Fruit fly (Drosophila melanogaster): ENCODE results near the gene Syx7.

Syx7 gene

dm6 chr3L:21445704-21446103 is at the start of gene Syx7:
Gene Syx7, plus strand, starts transcription at chr3L:21445834.
- TF ChIP-seq Crg-1 (GFP tag; optimal IDR thresholded peaks at IDR 0.05) (peak; percentile 70), pad (GFP tag; optimal IDR thresholded peaks at IDR 0.05) (peak; percentile 25), bab1 (GFP tag; optimal IDR thresholded peaks at IDR 0.05) (peak; percentile 55), CG1620 (GFP tag; optimal IDR thresholded peaks at IDR 0.05) (peak; percentile 52), Hr96 (GFP tag; optimal IDR thresholded peaks at IDR 0.05) (peak; percentile 41), CG14711 (tag; optimal IDR thresholded peaks at IDR 0.05) (peak; percentile 12), Clk (GFP tag; optimal IDR thresholded peaks at IDR 0.05) (no peak), tj (GFP tag; optimal IDR thresholded peaks at IDR 0.05) (no peak), Mnt (GFP tag; optimal IDR thresholded peaks at IDR 0.05) (no peak), ovo (GFP tag; optimal IDR thresholded peaks at IDR 0.05) (no peak), CG7101 (tag; optimal IDR thresholded peaks at IDR 0.05) (peak; percentile 39)

dm6 chr3L:21398156-21398555 is 47.5 kb upstream of the Syx7 start:
- TF ChIP-seq CG1620 (GFP tag; optimal IDR thresholded peaks at IDR 0.05), result no peak
- TF ChIP-seq Hr96 (GFP tag; optimal IDR thresholded peaks at IDR 0.05), result no peak
- no peak for TF ChIP-seq ovo (GFP tag; optimal IDR thresholded peaks at IDR 0.05)
- peak; percentile 73 for TF ChIP-seq tj (GFP tag; optimal IDR thresholded peaks at IDR 0.05)
- peak; percentile 73 for TF ChIP-seq kay (GFP tag; ENCODE audit: borderline replicate concordance)

dm6 chr3L:21400206-21400605 is 45.4 kb upstream of the Syx7 start:
- TF ChIP-seq kay (GFP tag; ENCODE audit: borderline replicate concordance) (peak; percentile 16), Crg-1 (GFP tag; optimal IDR thresholded peaks at IDR 0.05) (no peak)

- TF ChIP-seq Crg-1 (GFP tag; optimal IDR thresholded peaks at IDR 0.05) (no peak), CG33017 (tag; optimal IDR thresholded peaks at IDR 0.05) (no peak), Clk (GFP tag; optimal IDR thresholded peaks at IDR 0.05) (no peak), tj (GFP tag; optimal IDR thresholded peaks at IDR 0.05) (no peak)
Measured at dm6 chr3L:21402552-21402951, 43.1 kb upstream of the Syx7 start.

- TF ChIP-seq Clk (GFP tag; optimal IDR thresholded peaks at IDR 0.05) (no peak), ovo (GFP tag; optimal IDR thresholded peaks at IDR 0.05) (no peak), CG7101 (tag; optimal IDR thresholded peaks at IDR 0.05) (no peak), cnc (optimal IDR thresholded peaks at IDR 0.05) (no peak)
Measured at dm6 chr3L:21406638-21407037, 39.0 kb upstream of the Syx7 start, which contains the start of gene sa. Gene sa, minus strand, starts transcription at chr3L:21406738.

dm6 chr3L:21412140-21412539 is 33.5 kb upstream of the Syx7 start:
- TF ChIP-seq toe (GFP tag; optimal IDR thresholded peaks at IDR 0.05) (peak; percentile 60), pad (GFP tag; optimal IDR thresholded peaks at IDR 0.05) (peak; percentile 45), CG5204 (GFP tag; optimal IDR thresholded peaks at IDR 0.05) (peak; percentile 26), bab1 (GFP tag; optimal IDR thresholded peaks at IDR 0.05) (no peak), CG14711 (tag; optimal IDR thresholded peaks at IDR 0.05) (peak; percentile 65), CG1620 (GFP tag; optimal IDR thresholded peaks at IDR 0.05) (peak; percentile 69), Hr96 (GFP tag; optimal IDR thresholded peaks at IDR 0.05) (peak; percentile 45), tj (GFP tag; optimal IDR thresholded peaks at IDR 0.05) (peak; percentile 24), CG11617 (GFP tag; optimal IDR thresholded peaks at IDR 0.05) (peak; percentile 54), ovo (GFP tag; optimal IDR thresholded peaks at IDR 0.05) (peak; percentile 81), Mnt (GFP tag; optimal IDR thresholded peaks at IDR 0.05) (peak; percentile 51), CG7045 (GFP tag; optimal IDR thresholded peaks at IDR 0.05) (peak; percentile 63), CG12768 (GFP tag; optimal IDR thresholded peaks at IDR 0.05) (peak; percentile 70), cnc (optimal IDR thresholded peaks at IDR 0.05) (no peak), kay (GFP tag; ENCODE audit: borderline replicate concordance) (peak; percentile 65), CG7101 (tag; optimal IDR thresholded peaks at IDR 0.05) (peak; percentile 84), cic (GFP tag; optimal IDR thresholded peaks at IDR 0.05) (peak; percentile 55), Crg-1 (GFP tag; optimal IDR thresholded peaks at IDR 0.05) (peak; percentile 92), Clk (GFP tag; optimal IDR thresholded peaks at IDR 0.05) (peak; percentile 51), CG33017 (tag; optimal IDR thresholded peaks at IDR 0.05) (peak; percentile 66)

dm6 chr3L:21414331-21414730 is 31.3 kb upstream of the Syx7 start:
- TF ChIP-seq Clk (GFP tag; optimal IDR thresholded peaks at IDR 0.05) (no peak), kay (GFP tag; ENCODE audit: borderline replicate concordance) (peak; percentile 32), Hr96 (GFP tag; optimal IDR thresholded peaks at IDR 0.05) (no peak), CG14711 (tag; optimal IDR thresholded peaks at IDR 0.05) (peak; percentile 12)

dm6 chr3L:21416921-21417447 is 28.6 kb upstream of the Syx7 start:
- no peak for TF ChIP-seq pad (GFP tag; optimal IDR thresholded peaks at IDR 0.05)
- TF ChIP-seq CG11617 (GFP tag; optimal IDR thresholded peaks at IDR 0.05), result no peak

Data from whole organism, adult.